Fruit fly (Drosophila melanogaster): ENCODE measurements around the gene nyo.
A peak's percentile ranks its signal among the peaks of the same experiment; 100 is the strongest.

dm6 chr3R:31548766-31549510, 6.1 kb downstream of the nyo start:
- TF ChIP-seq dimm (GFP tag; IDR thresholded peaks at IDR 0.05) (no peak), Sox102F (GFP tag; optimal IDR thresholded peaks at IDR 0.05) (peak; percentile 6), psq (GFP tag; optimal IDR thresholded peaks at IDR 0.05) (no peak), Antp (GFP tag; optimal IDR thresholded peaks at IDR 0.05) (no peak), bbx (GFP tag; IDR thresholded peaks at IDR 0.05; ENCODE audit: partially characterized antibody) (no peak), CG15269 (tag; optimal IDR thresholded peaks at IDR 0.05) (no peak), caup (GFP tag; optimal IDR thresholded peaks at IDR 0.05; ENCODE audit: severe bottlenecking) (no peak), CG6175 (GFP tag; IDR thresholded peaks at IDR 0.05) (no peak), seq (GFP tag; IDR thresholded peaks at IDR 0.05) (no peak), CG15696 (tag; optimal IDR thresholded peaks at IDR 0.05) (peak; percentile 63), Awh (GFP tag; IDR thresholded peaks at IDR 0.05) (peak; percentile 26; the same call in 1 of the 2 replicates), CG8944 (GFP tag; optimal IDR thresholded peaks at IDR 0.05) (no peak), Blimp-1 (GFP tag; optimal IDR thresholded peaks at IDR 0.05) (peak; percentile 33)

Measured in whole organism, embryonic.